Fruit fly (Drosophila melanogaster) whole organism, embryonic: Measurements from ENCODE around the gene CG11000.

Experiments
- Ada2b ChIP-seq: fragments of 200-800 bp; sonication (Bioruptor generic); IDR thresholded peaks from 2 replicates; pipeline ENCODE4 v1.3.6; 2022; ENCODE audit warnings: missing biosample characterization, missing genetic modification characterization
- Blimp-1 ChIP-seq: fragments of 200-800 bp; sonication (Bioruptor generic); optimal IDR thresholded peaks from 3 replicates; lab custom pipeline; 2018; ENCODE audit warnings: missing biosample characterization, missing genetic modification characterization, mild to moderate bottlenecking, moderate library complexity, missing genetic modification reagents
- CG1024 ChIP-seq: fragments of 200-800 bp; sonication (Bioruptor generic); IDR thresholded peaks from 2 replicates; pipeline ENCODE4 v1.3.6; 2022; ENCODE audit warnings: missing biosample characterization, missing genetic modification characterization
- CG11085 ChIP-seq: fragments of 200-800 bp; sonication (Bioruptor generic); IDR thresholded peaks from 2 replicates; pipeline ENCODE4 v1.3.6; 2022; ENCODE audit warnings: missing biosample characterization, missing genetic modification characterization
- CG11504 ChIP-seq: fragments of 200-800 bp; sonication (Bioruptor generic); optimal IDR thresholded peaks from 3 replicates; lab custom pipeline; 2019; ENCODE audit warnings: missing biosample characterization, mild to moderate bottlenecking, missing genetic modification characterization, moderate library complexity
- CG11560 ChIP-seq: fragments of 200-800 bp; sonication (Bioruptor generic); IDR thresholded peaks from 3 replicates; pipeline ENCODE4 v1.3.6; 2022; ENCODE audit warnings: missing biosample characterization, missing genetic modification characterization
- CG11723 ChIP-seq: fragments of 200-800 bp; sonication (Bioruptor generic); optimal IDR thresholded peaks from 2 replicates; lab custom pipeline; 2017; ENCODE audit warnings: missing biosample characterization, mild to moderate bottlenecking, missing genetic modification characterization
- CG12155 ChIP-seq: fragments of 200-800 bp; sonication (Bioruptor generic); optimal IDR thresholded peaks from 3 replicates; lab custom pipeline; 2016; ENCODE audit warnings: missing biosample characterization, missing genetic modification characterization
- CG13894 ChIP-seq: fragments of 200-800 bp; sonication (Bioruptor generic); optimal IDR thresholded peaks from 3 replicates; lab custom pipeline; 2018; ENCODE audit warnings: missing biosample characterization, mild to moderate bottlenecking, missing genetic modification characterization, moderate library complexity
- CG16863 ChIP-seq: fragments of 200-800 bp; sonication (Bioruptor generic); optimal IDR thresholded peaks from 3 replicates; lab custom pipeline; 2016; ENCODE audit warnings: missing biosample characterization, missing genetic modification characterization
- CG17361 ChIP-seq: fragments of 200-800 bp; sonication (Bioruptor generic); IDR thresholded peaks from 3 replicates; pipeline ENCODE4 v1.3.6; 2022; ENCODE audit warnings: missing biosample characterization, missing genetic modification characterization
- CG17829 ChIP-seq: fragments of 200-800 bp; optimal IDR thresholded peaks from 2 replicates; lab custom pipeline; 2019; ENCODE audit warnings: missing biosample characterization, mild to moderate bottlenecking, missing genetic modification characterization, moderate library complexity
- CG30020 ChIP-seq: fragments of 200-800 bp; optimal IDR thresholded peaks from 2 replicates; lab custom pipeline; 2019; ENCODE audit warnings: missing biosample characterization, mild to moderate bottlenecking, missing genetic modification characterization, moderate library complexity
- CG33213 ChIP-seq: fragments of 200-800 bp; sonication (Bioruptor generic); optimal IDR thresholded peaks from 3 replicates; lab custom pipeline; 2016; ENCODE audit warnings: missing biosample characterization, missing genetic modification characterization
- CG3407 ChIP-seq: fragments of 200-800 bp; sonication (Bioruptor generic); optimal IDR thresholded peaks from 2 replicates; lab custom pipeline; 2018; ENCODE audit warnings: missing biosample characterization, mild to moderate bottlenecking, missing genetic modification characterization
- CG34224 ChIP-seq: fragments of 200-800 bp; sonication (Bioruptor generic); IDR thresholded peaks from 3 replicates; pipeline ENCODE4 v1.3.6; 2022; ENCODE audit warnings: missing biosample characterization, missing genetic modification characterization; ENCODE audit not compliant: partially characterized antibody
- CG3726 ChIP-seq: fragments of 200-800 bp; sonication (Bioruptor generic); IDR thresholded peaks from 3 replicates; pipeline ENCODE4, ENCODE4 v1.3.6; 2022; ENCODE audit warnings: missing biosample characterization, missing genetic modification characterization
- CG3838 ChIP-seq: fragments of 200-800 bp; sonication (Bioruptor generic); optimal IDR thresholded peaks from 3 replicates; lab custom pipeline; 2016; ENCODE audit warnings: missing biosample characterization, missing genetic modification characterization
- CG4820 ChIP-seq: fragments of 200-800 bp; sonication (Bioruptor generic); optimal IDR thresholded peaks from 3 replicates; lab custom pipeline; 2016; ENCODE audit warnings: missing biosample characterization, missing genetic modification characterization
- CG8359 ChIP-seq: fragments of 200-800 bp; sonication (Bioruptor generic); optimal IDR thresholded peaks from 2 replicates; lab custom pipeline; 2017; ENCODE audit warnings: missing biosample characterization, mild to moderate bottlenecking, missing genetic modification characterization, borderline replicate concordance
- Hr3 ChIP-seq: fragments of 200-800 bp; sonication (Bioruptor generic); optimal IDR thresholded peaks from 3 replicates; lab custom pipeline; 2016; ENCODE audit warnings: missing biosample characterization, missing genetic modification characterization
- Lhr ChIP-seq: fragments of 200-800 bp; sonication (Bioruptor generic); optimal IDR thresholded peaks from 3 replicates; lab custom pipeline; 2017; ENCODE audit warnings: mild to moderate bottlenecking, missing biosample characterization, missing genetic modification reagents, missing genetic modification characterization
- NC2α ChIP-seq: fragments of 200-800 bp; sonication (Bioruptor generic); optimal IDR thresholded peaks from 2 replicates; lab custom pipeline; 2016; ENCODE audit warnings: missing biosample characterization, missing genetic modification characterization
- NC2β ChIP-seq: fragments of 200-800 bp; sonication (Bioruptor generic); optimal IDR thresholded peaks from 2 replicates; lab custom pipeline; 2016; ENCODE audit warnings: missing biosample characterization, missing genetic modification characterization
- PHDP ChIP-seq: fragments of 200-800 bp; sonication (Bioruptor generic); optimal IDR thresholded peaks from 3 replicates; lab custom pipeline; 2018; ENCODE audit warnings: missing biosample characterization, mild to moderate bottlenecking, missing genetic modification characterization, moderate library complexity
- Pdp1 ChIP-seq, 2 experiments: fragments of 200-800 bp; sonication (Bioruptor generic); optimal IDR thresholded peaks; 3 replicates each; lab custom pipeline; 2016; ENCODE audit warnings: missing biosample characterization in 2 of 2, missing genetic modification characterization in 2 of 2, mild to moderate bottlenecking in 1 of 2, moderate library complexity in 1 of 2
- Rx ChIP-seq: fragments of 200-800 bp; sonication (Bioruptor generic); IDR thresholded peaks from 2 replicates; pipeline ENCODE4 v1.3.6; 2022; ENCODE audit warnings: missing biosample characterization, missing genetic modification characterization
- Sox100B ChIP-seq: fragments of 200-800 bp; sonication (Bioruptor generic); optimal IDR thresholded peaks from 3 replicates; lab custom pipeline; 2018; ENCODE audit warnings: missing biosample characterization, mild to moderate bottlenecking, missing genetic modification characterization
- ab ChIP-seq: fragments of 200-800 bp; sonication (Bioruptor generic); optimal IDR thresholded peaks from 2 replicates; lab custom pipeline; 2016; ENCODE audit warnings: missing biosample characterization, missing genetic modification characterization
- aop ChIP-seq: fragments of 200-800 bp; sonication (Bioruptor generic); IDR thresholded peaks from 2 replicates; pipeline ENCODE4 v1.3.6; 2022; ENCODE audit warnings: missing biosample characterization, missing genetic modification characterization
- ap ChIP-seq: fragments of 200-800 bp; sonication (Bioruptor generic); IDR thresholded peaks from 2 replicates; pipeline ENCODE4 v1.3.6; 2022; ENCODE audit warnings: missing biosample characterization, missing genetic modification characterization
- bbx ChIP-seq: fragments of 200-800 bp; sonication (Bioruptor generic); IDR thresholded peaks from 2 replicates; pipeline ENCODE4 v1.3.6; 2022; ENCODE audit warnings: missing biosample characterization, missing genetic modification characterization; ENCODE audit not compliant: partially characterized antibody
- ci ChIP-seq: fragments of 200-800 bp; sonication (Bioruptor generic); IDR thresholded peaks from 3 replicates; pipeline ENCODE4 v1.3.6; 2022; ENCODE audit warnings: missing biosample characterization, missing genetic modification characterization
- cwo ChIP-seq: fragments of 200-800 bp; sonication (Bioruptor generic); optimal IDR thresholded peaks from 3 replicates; lab custom pipeline; 2017; ENCODE audit warnings: missing biosample characterization, missing genetic modification characterization, mild to moderate bottlenecking, moderate library complexity, missing genetic modification reagents
- ems ChIP-seq: fragments of 200-800 bp; sonication (Bioruptor generic); optimal IDR thresholded peaks from 3 replicates; lab custom pipeline; 2016; ENCODE audit warnings: missing biosample characterization, missing genetic modification characterization
- exex ChIP-seq: fragments of 200-800 bp; sonication (Bioruptor generic); optimal IDR thresholded peaks from 4 replicates; lab custom pipeline; 2018; ENCODE audit warnings: missing biosample characterization, mild to moderate bottlenecking, missing genetic modification characterization, moderate library complexity
- jigr1 ChIP-seq: fragments of 200-800 bp; sonication (Bioruptor generic); IDR thresholded peaks from 3 replicates; pipeline ENCODE4 v1.3.6; 2022; ENCODE audit warnings: missing biosample characterization, missing genetic modification characterization
- mam ChIP-seq: fragments of 200-800 bp; sonication (Bioruptor generic); optimal IDR thresholded peaks from 3 replicates; lab custom pipeline; 2016; ENCODE audit warnings: missing biosample characterization, missing genetic modification characterization
- nau ChIP-seq: fragments of 200-800 bp; sonication (Bioruptor generic); optimal IDR thresholded peaks from 3 replicates; lab custom pipeline; 2017; ENCODE audit warnings: missing biosample characterization, mild to moderate bottlenecking, missing genetic modification characterization, missing genetic modification reagents
- pita ChIP-seq: fragments of 200-800 bp; sonication (Bioruptor generic); optimal IDR thresholded peaks from 2 replicates; lab custom pipeline; 2017; ENCODE audit warnings: missing biosample characterization, mild to moderate bottlenecking, missing genetic modification characterization
- pros ChIP-seq: fragments of 200-800 bp; sonication (Bioruptor generic); optimal IDR thresholded peaks from 3 replicates; lab custom pipeline; 2019; ENCODE audit warnings: missing biosample characterization, mild to moderate bottlenecking, missing genetic modification characterization, moderate library complexity
- ranshi ChIP-seq: fragments of 200-800 bp; sonication (Bioruptor generic); IDR thresholded peaks from 2 replicates; pipeline ENCODE4 v1.3.6; 2022; ENCODE audit warnings: missing biosample characterization, missing genetic modification characterization
- run ChIP-seq: fragments of 200-800 bp; sonication (Bioruptor generic); optimal IDR thresholded peaks from 3 replicates; lab custom pipeline; 2018; ENCODE audit warnings: missing biosample characterization, mild to moderate bottlenecking, missing genetic modification characterization
- salm ChIP-seq: fragments of 200-800 bp; sonication (Bioruptor generic); optimal IDR thresholded peaks from 2 replicates; lab custom pipeline; 2018; ENCODE audit warnings: missing biosample characterization, mild to moderate bottlenecking, missing genetic modification characterization
- sens-2 ChIP-seq: fragments of 200-800 bp; sonication (Bioruptor generic); IDR thresholded peaks from 2 replicates; pipeline ENCODE4 v1.3.6; 2022; ENCODE audit warnings: missing biosample characterization, missing genetic modification characterization
- sisA ChIP-seq: fragments of 200-800 bp; sonication (Bioruptor generic); IDR thresholded peaks from 2 replicates; pipeline ENCODE4 v1.3.6; 2022; ENCODE audit warnings: missing biosample characterization, missing genetic modification characterization
- sna ChIP-seq: fragments of 200-800 bp; sonication (Bioruptor generic); IDR thresholded peaks from 2 replicates; pipeline ENCODE4 v1.3.6; 2022; ENCODE audit warnings: missing biosample characterization, missing genetic modification characterization; ENCODE audit not compliant: partially characterized antibody
- sob ChIP-seq: fragments of 200-800 bp; sonication (Bioruptor generic); IDR thresholded peaks from 2 replicates; pipeline ENCODE4 v1.3.6; 2022; ENCODE audit warnings: missing biosample characterization, missing genetic modification characterization
- stc ChIP-seq: fragments of 200-800 bp; sonication (Bioruptor generic); IDR thresholded peaks from 2 replicates; pipeline ENCODE4 v1.3.6; 2022; ENCODE audit warnings: missing biosample characterization, missing genetic modification characterization
- twi ChIP-seq: fragments of 200-800 bp; optimal IDR thresholded peaks from 2 replicates; lab custom pipeline; 2019; ENCODE audit warnings: missing biosample characterization, mild to moderate bottlenecking, missing genetic modification characterization, moderate library complexity
- unc-4 ChIP-seq: fragments of 200-800 bp; sonication (Bioruptor generic); IDR thresholded peaks from 2 replicates; pipeline ENCODE4 v1.3.6; 2022; ENCODE audit warnings: missing biosample characterization, missing genetic modification characterization; ENCODE audit not compliant: partially characterized antibody

The CG11000 gene

dm6 chr3R:5791497-5791896, 10.6 kb upstream of the CG11000 start, which contains the start of gene Hpf1 (continued):
- TF ChIP-seq CG11504 (tag; lab: Kevin White, UChicago) (peak; percentile 97), CG11723 (GFP tag; lab: Kevin White, UChicago) (peak; percentile 95), exex (tag; lab: Kevin White, UChicago) (peak; percentile 92), PHDP (tag; lab: Kevin White, UChicago) (peak; percentile 99), Ada2b (GFP tag; lab: Robert Waterston, UW) (peak; percentile 97), CG17361 (GFP tag; lab: Robert Waterston, UW) (peak; percentile 99), CG8359 (GFP tag; lab: Kevin White, UChicago) (peak; percentile 90), run (tag; lab: Kevin White, UChicago) (peak; percentile 93), Blimp-1 (GFP tag; lab: Kevin White, UChicago) (peak; percentile 95), CG1024 (GFP tag; lab: Robert Waterston, UW) (peak; percentile 89), CG11560 (tag; lab: Robert Waterston, UW) (peak; percentile 90), ci (peak; percentile 98), CG13894 (peak; percentile 98), nau (GFP tag; lab: Kevin White, UChicago) (peak; percentile 98), ap (GFP tag; lab: Robert Waterston, UW) (peak; percentile 95), jigr1 (GFP tag; lab: Robert Waterston, UW) (peak; percentile 95), CG12155 (GFP tag; lab: Kevin White, UChicago) (peak; percentile 98), CG30020 (tag; lab: Kevin White, UChicago) (peak; percentile 85), mam (GFP tag; lab: Kevin White, UChicago) (peak; percentile 99), twi (tag; lab: Kevin White, UChicago) (peak; percentile 94), CG11085 (peak; percentile 96), cwo (GFP tag; lab: Kevin White, UChicago) (peak; percentile 96), ems (GFP tag; lab: Kevin White, UChicago) (peak; percentile 99), sisA (GFP tag; lab: Robert Waterston, UW) (peak; percentile 98), salm (peak; percentile 97), ranshi (peak; percentile 98), unc-4 (GFP tag; lab: Robert Waterston, UW) (no peak), CG34224 (GFP tag; lab: Robert Waterston, UW) (no peak), aop (GFP tag; lab: Robert Waterston, UW) (peak; percentile 91), pita (GFP tag; lab: Kevin White, UChicago) (no peak), CG4820 (GFP tag; lab: Kevin White, UChicago) (peak; percentile 97), NC2β (GFP tag; lab: Kevin White, UChicago) (peak; percentile 98), CG3726 (GFP tag; lab: Robert Waterston, UW) (peak; percentile 96), NC2α (peak; percentile 96), CG3838 (GFP tag; lab: Kevin White, UChicago) (peak; percentile 95), CG33213 (GFP tag; lab: Kevin White, UChicago) (peak; percentile 98), sens-2 (peak; percentile 86), pros (GFP tag; lab: Kevin White, UChicago) (peak; percentile 30), Rx (GFP tag; lab: Robert Waterston, UW) (peak; percentile 95), stc (GFP tag; lab: Robert Waterston, UW) (peak; percentile 96), Hr3 (peak; percentile 98), CG17829 (tag; lab: Kevin White, UChicago) (peak; percentile 97), ab (GFP tag; lab: Kevin White, UChicago) (peak; percentile 96), CG3407 (GFP tag; lab: Kevin White, UChicago) (peak; percentile 94), sob (GFP tag; lab: Robert Waterston, UW) (peak; percentile 98), Sox100B (GFP tag; lab: Kevin White, UChicago) (peak; percentile 96), sna (no peak), CG16863 (GFP tag; lab: Kevin White, UChicago) (peak; percentile 98), Lhr (GFP tag; lab: Kevin White, UChicago) (peak; percentile 93), bbx (GFP tag; lab: Robert Waterston, UW) (no peak), Pdp1 (GFP tag; optimal IDR thresholded peaks at IDR 0.05; lab: Kevin White, UChicago) (peak; percentile 97 to 99)
